Worm (Caenorhabditis elegans) whole organism, L2 larva: ENCODE data around the gene zzz-1.

Experiments
- C34F6.9 ChIP-seq: fragments of 150-350 bp; optimal IDR thresholded peaks from 2 replicates; lab custom pipeline; 2014; ENCODE audit warnings: missing biosample characterization, missing genetic modification characterization
- F13H6.1 ChIP-seq: sonication (generic microtip); optimal IDR thresholded peaks from 2 replicates; lab custom pipeline; 2016; ENCODE audit warnings: missing genetic modification characterization, missing compliant biosample characterization
- R02D3.7 ChIP-seq: fragments of 150-350 bp; optimal IDR thresholded peaks from 2 replicates; lab custom pipeline; 2014; ENCODE audit warnings: missing biosample characterization, missing genetic modification characterization
- Y55F3AM.14 ChIP-seq: fragments of 200-800 bp; sonication (Bioruptor generic); optimal IDR thresholded peaks from 2 replicates; lab custom pipeline; 2018; ENCODE audit warnings: mild to moderate bottlenecking, missing genetic modification characterization, missing compliant biosample characterization
- ZK546.5 ChIP-seq: sonication (generic microtip); optimal IDR thresholded peaks from 2 replicates; lab custom pipeline; 2017; ENCODE audit warnings: missing biosample characterization, missing genetic modification characterization
- aly-2 ChIP-seq: fragments of 150-350 bp; optimal IDR thresholded peaks from 2 replicates; lab custom pipeline; 2014; ENCODE audit warnings: missing biosample characterization, missing genetic modification characterization
- ama-1 ChIP-seq: fragments of 150-350 bp; optimal IDR thresholded peaks from 2 replicates; lab custom pipeline; 2018; ENCODE audit warnings: inconsistent platforms
- blmp-1 ChIP-seq: sonication (generic microtip); optimal IDR thresholded peaks from 2 replicates; lab custom pipeline; 2017; ENCODE audit warnings: missing genetic modification characterization, mild to moderate bottlenecking, missing compliant biosample characterization, antibody characterized with exemption, moderate library complexity; ENCODE audit not compliant: insufficient read depth
- ceh-16 ChIP-seq: fragments of 150-350 bp; optimal IDR thresholded peaks from 2 replicates; lab custom pipeline; 2014; ENCODE audit warnings: missing biosample characterization, missing genetic modification characterization
- ceh-82 ChIP-seq: fragments of 150-350 bp; optimal IDR thresholded peaks from 2 replicates; lab custom pipeline; 2014; ENCODE audit warnings: missing biosample characterization, missing genetic modification characterization
- crh-2 ChIP-seq: sonication (generic microtip); optimal IDR thresholded peaks from 2 replicates; lab custom pipeline; 2017; ENCODE audit warnings: missing biosample characterization, missing genetic modification characterization
- dmd-4 ChIP-seq: sonication (generic microtip); optimal IDR thresholded peaks from 2 replicates; lab custom pipeline; 2017; ENCODE audit warnings: missing biosample characterization, missing genetic modification characterization
- egl-27 ChIP-seq: sonication (generic microtip); optimal IDR thresholded peaks from 3 replicates; lab custom pipeline; 2017; ENCODE audit warnings: missing biosample characterization, missing genetic modification reagents, missing genetic modification characterization
- fos-1 ChIP-seq: fragments of 150-350 bp; optimal IDR thresholded peaks from 2 replicates; lab custom pipeline; 2014; ENCODE audit warnings: missing biosample characterization, missing genetic modification characterization
- gmeb-1 ChIP-seq: fragments of 150-350 bp; optimal IDR thresholded peaks from 2 replicates; lab custom pipeline; 2014; ENCODE audit warnings: missing biosample characterization, missing genetic modification characterization
- lin-11 ChIP-seq: fragments of 150-350 bp; sonication (generic microtip); optimal IDR thresholded peaks from 2 replicates; lab custom pipeline; 2014; ENCODE audit warnings: missing biosample characterization, missing genetic modification characterization, inconsistent platforms, mixed read lengths
- lin-13 ChIP-seq: fragments of 150-350 bp; optimal IDR thresholded peaks from 2 replicates; lab custom pipeline; 2014; ENCODE audit warnings: missing biosample characterization, missing genetic modification reagents, missing genetic modification characterization
- lin-39 ChIP-seq: fragments of 150-350 bp; optimal IDR thresholded peaks from 2 replicates; lab custom pipeline; 2014; ENCODE audit warnings: missing biosample characterization, missing genetic modification reagents, missing genetic modification characterization
- lsy-2 ChIP-seq, 2 experiments: fragments of 150-350 bp in 1 of 2; sonication (generic microtip) in 1 of 2; optimal IDR thresholded peaks; 2 replicates each; lab custom pipeline; 2014 to 2017; ENCODE audit warnings: missing biosample characterization in 2 of 2, missing genetic modification characterization in 2 of 2
- mab-5 ChIP-seq: fragments of 150-350 bp; optimal IDR thresholded peaks from 2 replicates; lab custom pipeline; 2014; ENCODE audit warnings: missing biosample characterization, missing genetic modification characterization
- mbf-1 ChIP-seq: sonication (generic microtip); optimal IDR thresholded peaks from 2 replicates; lab custom pipeline; 2017; ENCODE audit warnings: missing biosample characterization, missing genetic modification characterization
- mdl-1 ChIP-seq, 2 experiments: fragments of 150-350 bp in 1 of 2; sonication (generic microtip) in 1 of 2; optimal IDR thresholded peaks; 2 replicates each; lab custom pipeline; 2017; ENCODE audit warnings: missing biosample characterization in 2 of 2, missing genetic modification characterization in 2 of 2
- nhr-10 ChIP-seq: sonication (generic microtip); optimal IDR thresholded peaks from 2 replicates; lab custom pipeline; 2017; ENCODE audit warnings: missing biosample characterization, missing genetic modification characterization
- nhr-11 ChIP-seq: fragments of 150-350 bp; optimal IDR thresholded peaks from 2 replicates; lab custom pipeline; 2014; ENCODE audit warnings: missing biosample characterization, missing genetic modification characterization
- nhr-12 ChIP-seq: fragments of 150-350 bp; optimal IDR thresholded peaks from 2 replicates; lab custom pipeline; 2014; ENCODE audit warnings: missing biosample characterization, missing genetic modification characterization
- nhr-129 ChIP-seq: fragments of 150-350 bp; optimal IDR thresholded peaks from 2 replicates; lab custom pipeline; 2014; ENCODE audit warnings: missing biosample characterization, missing genetic modification characterization
- nhr-21 ChIP-seq: fragments of 150-350 bp; optimal IDR thresholded peaks from 2 replicates; lab custom pipeline; 2014; ENCODE audit warnings: missing biosample characterization, missing genetic modification characterization
- nhr-23 ChIP-seq: fragments of 150-350 bp; optimal IDR thresholded peaks from 2 replicates; lab custom pipeline; 2014; ENCODE audit warnings: missing biosample characterization, missing genetic modification reagents, missing genetic modification characterization
- nhr-237 ChIP-seq: fragments of 150-350 bp; optimal IDR thresholded peaks from 2 replicates; lab custom pipeline; 2014; ENCODE audit warnings: missing biosample characterization, missing genetic modification characterization
- nhr-25 ChIP-seq: fragments of 150-350 bp; sonication (generic microtip); optimal IDR thresholded peaks from 3 replicates; lab custom pipeline; 2014; ENCODE audit warnings: missing biosample characterization, missing genetic modification characterization
- nhr-6 ChIP-seq: fragments of 150-350 bp; optimal IDR thresholded peaks from 2 replicates; lab custom pipeline; 2014; ENCODE audit warnings: missing biosample characterization, missing genetic modification characterization
- nhr-77 ChIP-seq: fragments of 150-350 bp; optimal IDR thresholded peaks from 2 replicates; lab custom pipeline; 2014; ENCODE audit warnings: missing biosample characterization, missing genetic modification characterization
- peb-1 ChIP-seq: fragments of 150-350 bp; optimal IDR thresholded peaks from 2 replicates; lab custom pipeline; 2014; ENCODE audit warnings: missing biosample characterization, missing genetic modification characterization
- sem-4 ChIP-seq: fragments of 150-350 bp; optimal IDR thresholded peaks from 2 replicates; lab custom pipeline; 2014; ENCODE audit warnings: missing biosample characterization, missing genetic modification reagents, missing genetic modification characterization
- skn-1 ChIP-seq: sonication (generic microtip); optimal IDR thresholded peaks from 2 replicates; lab custom pipeline; 2017; ENCODE audit warnings: missing biosample characterization, missing genetic modification characterization
- sma-3 ChIP-seq: sonication (generic microtip); optimal IDR thresholded peaks from 2 replicates; lab custom pipeline; 2016; ENCODE audit warnings: missing genetic modification reagents, missing genetic modification characterization, missing compliant biosample characterization
- sma-9 ChIP-seq, 2 experiments: fragments of 150-350 bp in 1 of 2; sonication (generic microtip) in 1 of 2; optimal IDR thresholded peaks; 2 replicates each; lab custom pipeline; 2014 to 2016; ENCODE audit warnings: missing genetic modification characterization in 2 of 2, mild to moderate bottlenecking in 1 of 2, missing biosample characterization in 1 of 2, missing compliant biosample characterization in 1 of 2, missing genetic modification reagents in 1 of 2, moderate library complexity in 1 of 2
- snpc-4 ChIP-seq: fragments of 150-350 bp; optimal IDR thresholded peaks from 2 replicates; lab custom pipeline; 2014; ENCODE audit warnings: missing biosample characterization, missing genetic modification characterization
- unc-39 ChIP-seq: fragments of 150-350 bp; optimal IDR thresholded peaks from 2 replicates; lab custom pipeline; 2014; ENCODE audit warnings: missing biosample characterization, missing genetic modification characterization
- unc-55 ChIP-seq: fragments of 150-350 bp; sonication (generic microtip); optimal IDR thresholded peaks from 3 replicates; lab custom pipeline; 2014; ENCODE audit warnings: missing biosample characterization, missing genetic modification reagents, missing genetic modification characterization
- unc-62 ChIP-seq: fragments of 150-350 bp; optimal IDR thresholded peaks from 2 replicates; lab custom pipeline; 2014; ENCODE audit warnings: missing biosample characterization, missing genetic modification reagents, missing genetic modification characterization
- zag-1 ChIP-seq: fragments of 150-350 bp; optimal IDR thresholded peaks from 2 replicates; lab custom pipeline; 2014; ENCODE audit warnings: missing biosample characterization, missing genetic modification characterization
- ztf-1 ChIP-seq: fragments of 200-800 bp; sonication (Bioruptor generic); conservative IDR thresholded peaks from 2 replicates; pipeline ENCODE4 v1.3.6; 2022; ENCODE audit warnings: missing genetic modification characterization, missing compliant biosample characterization
- ztf-11 ChIP-seq: sonication (generic microtip); optimal IDR thresholded peaks from 2 replicates; lab custom pipeline; 2017; ENCODE audit warnings: missing biosample characterization, missing genetic modification characterization
- ztf-4 ChIP-seq: fragments of 150-350 bp; optimal IDR thresholded peaks from 2 replicates; lab custom pipeline; 2014; ENCODE audit warnings: missing biosample characterization, missing genetic modification characterization

zzz-1 gene

ce11 chrV:10866340-10866739, 42.6 kb downstream of the zzz-1 start:
- TF ChIP-seq Y55F3AM.14 (GFP tag; lab: Kevin White, UChicago): peak; percentile 30

- TF ChIP-seq ama-1 (lab: Kevin White, UChicago) (no peak), lin-13 (GFP tag; lab: Kevin White, UChicago) (no peak), Y55F3AM.14 (GFP tag; lab: Kevin White, UChicago) (no peak), peb-1 (tag; lab: Kevin White, UChicago) (no peak), zag-1 (tag; lab: Kevin White, UChicago) (no peak)
Measured at ce11 chrV:10865599-10865998, 43.4 kb downstream of the zzz-1 start, which contains the start of gene saeg-1. saeg-1 (minus strand) TSS chrV:10865699.

ce11 chrV:10862457-10863097, 46.4 kb downstream of the zzz-1 start:
- TF ChIP-seq nhr-21: peak; percentile 8
- no peak for TF ChIP-seq nhr-10 (tag; lab: Kevin White, UChicago)
- TF ChIP-seq unc-39 (tag; lab: Kevin White, UChicago): no peak
- peak; percentile 44 for TF ChIP-seq sma-9 (GFP tag; optimal IDR thresholded peaks at IDR 0.05; lab: Kevin White, UChicago)
- no peak for TF ChIP-seq sma-9 (tag; optimal IDR thresholded peaks at IDR 0.05; lab: Kevin White, UChicago)
- TF ChIP-seq ZK546.5: no peak
- no peak for TF ChIP-seq nhr-6 (tag; lab: Kevin White, UChicago)
- TF ChIP-seq nhr-11 (tag; lab: Kevin White, UChicago): no peak

- no peak for TF ChIP-seq nhr-23 (tag; lab: Kevin White, UChicago)
- no peak for TF ChIP-seq aly-2 (tag; lab: Kevin White, UChicago)
- TF ChIP-seq nhr-129 (tag; lab: Kevin White, UChicago): peak; percentile 74
- no peak for TF ChIP-seq nhr-25 (tag; lab: Kevin White, UChicago)
- TF ChIP-seq nhr-11 (tag; lab: Kevin White, UChicago): no peak
- TF ChIP-seq C34F6.9 (tag; lab: Kevin White, UChicago): peak; percentile 71
- no peak for TF ChIP-seq ama-1 (lab: Kevin White, UChicago)
- TF ChIP-seq dmd-4: no peak
- TF ChIP-seq sma-3 (GFP tag; lab: Kevin White, UChicago): no peak
- TF ChIP-seq ceh-82 (tag; lab: Kevin White, UChicago): no peak
- no peak for TF ChIP-seq nhr-237 (tag; lab: Kevin White, UChicago)
- no peak for TF ChIP-seq lin-39
- no peak for TF ChIP-seq crh-2
- TF ChIP-seq blmp-1 (tag; lab: Kevin White, UChicago): no peak
- TF ChIP-seq unc-62 (GFP tag; lab: Kevin White, UChicago): no peak
- no peak for TF ChIP-seq mab-5
- no peak for TF ChIP-seq ztf-1
- no peak for TF ChIP-seq mbf-1 (tag; lab: Kevin White, UChicago)
- no peak for TF ChIP-seq nhr-77 (tag; lab: Kevin White, UChicago)
- TF ChIP-seq ztf-4 (tag; lab: Kevin White, UChicago): peak; percentile 38
- TF ChIP-seq peb-1 (tag; lab: Kevin White, UChicago): no peak
- no peak for TF ChIP-seq ceh-16 (tag; lab: Kevin White, UChicago)
- TF ChIP-seq R02D3.7 (tag; lab: Kevin White, UChicago): no peak
- no peak for TF ChIP-seq lin-11 (tag; lab: Kevin White, UChicago)
- TF ChIP-seq snpc-4 (tag; lab: Kevin White, UChicago): no peak
- TF ChIP-seq unc-55 (GFP tag; lab: Kevin White, UChicago): peak; percentile 41
- peak; percentile 37 for TF ChIP-seq sma-9 (GFP tag; optimal IDR thresholded peaks at IDR 0.05; lab: Kevin White, UChicago)
- no peak for TF ChIP-seq sma-9 (tag; optimal IDR thresholded peaks at IDR 0.05; lab: Kevin White, UChicago)
- no peak for TF ChIP-seq skn-1 (tag; lab: Kevin White, UChicago)
- peak in 1 of 2 experiments; percentile 36 for TF ChIP-seq lsy-2 (tag; optimal IDR thresholded peaks at IDR 0.05; lab: Kevin White, UChicago)
- TF ChIP-seq mdl-1 (tag; optimal IDR thresholded peaks at IDR 0.05; lab: Kevin White, UChicago): no peak
- no peak for TF ChIP-seq gmeb-1 (tag; lab: Kevin White, UChicago)
- TF ChIP-seq nhr-10 (tag; lab: Kevin White, UChicago): no peak
- TF ChIP-seq ztf-11 (tag; lab: Kevin White, UChicago): no peak
- TF ChIP-seq fos-1: no peak
- TF ChIP-seq nhr-6 (tag; lab: Kevin White, UChicago): no peak
- peak; percentile 7 for TF ChIP-seq F13H6.1 (tag; lab: Kevin White, UChicago)
- TF ChIP-seq nhr-12 (tag; lab: Kevin White, UChicago): no peak
- no peak for TF ChIP-seq sem-4 (tag; lab: Kevin White, UChicago)
- TF ChIP-seq egl-27 (tag; lab: Kevin White, UChicago): no peak
- TF ChIP-seq zag-1 (tag; lab: Kevin White, UChicago): no peak
- no peak for TF ChIP-seq ZK546.5
- TF ChIP-seq nhr-21: no peak
Measured at ce11 chrV:10861611-10862262, 47.2 kb downstream of the zzz-1 start.
